Worm (Caenorhabditis elegans) whole organism, L2 larva: Measurements from ENCODE around the gene F39G3.4.

Experiments used
- fos-1 ChIP-seq: fragments of 150-350 bp; optimal IDR thresholded peaks from 2 replicates; lab custom pipeline; 2014; ENCODE audit warnings: missing biosample characterization, missing genetic modification characterization
- lsy-2 ChIP-seq, 2 experiments: fragments of 150-350 bp in 1 of 2; sonication (generic microtip) in 1 of 2; optimal IDR thresholded peaks; 2 replicates each; lab custom pipeline; 2014 to 2017; ENCODE audit warnings: missing biosample characterization in 2 of 2, missing genetic modification characterization in 2 of 2
- nhr-11 ChIP-seq: fragments of 150-350 bp; optimal IDR thresholded peaks from 2 replicates; lab custom pipeline; 2014; ENCODE audit warnings: missing biosample characterization, missing genetic modification characterization
- nhr-6 ChIP-seq: fragments of 150-350 bp; optimal IDR thresholded peaks from 2 replicates; lab custom pipeline; 2014; ENCODE audit warnings: missing biosample characterization, missing genetic modification characterization
- unc-39 ChIP-seq: fragments of 150-350 bp; optimal IDR thresholded peaks from 2 replicates; lab custom pipeline; 2014; ENCODE audit warnings: missing biosample characterization, missing genetic modification characterization
- zag-1 ChIP-seq: fragments of 150-350 bp; optimal IDR thresholded peaks from 2 replicates; lab custom pipeline; 2014; ENCODE audit warnings: missing biosample characterization, missing genetic modification characterization

ce11 chrV:4758019-4758418, 33.5 kb downstream of the F39G3.4 start:
- no peak for TF ChIP-seq lsy-2 (tag; optimal IDR thresholded peaks at IDR 0.05; lab: Kevin White, UChicago)
- TF ChIP-seq unc-39 (tag; lab: Kevin White, UChicago): no peak
- no peak for TF ChIP-seq nhr-11 (tag; lab: Kevin White, UChicago)
- no peak for TF ChIP-seq nhr-6 (tag; lab: Kevin White, UChicago)
- no peak for TF ChIP-seq fos-1 (tag; lab: Kevin White, UChicago)
- no peak for TF ChIP-seq zag-1 (tag; lab: Kevin White, UChicago)
